Fruit fly (Drosophila melanogaster) whole organism: ENCODE data around the gene Pdcd4.

Source experiments
- Dll ChIP-seq: fragments of >200 bp; optimal IDR thresholded peaks from 2 replicates; lab custom pipeline; 2017
- pan ChIP-seq: fragments of >200 bp; optimal IDR thresholded peaks from 2 replicates; lab custom pipeline; 2017
- psq ChIP-seq: fragments of >200 bp; optimal IDR thresholded peaks from 2 replicates; lab custom pipeline; 2017
- usp ChIP-seq: fragments of >200 bp; optimal IDR thresholded peaks from 2 replicates; lab custom pipeline; 2017; ENCODE audit warnings: missing biosample characterization, missing genetic modification characterization, mixed read lengths

dm6 chrX:13744599-13745052 is 10.6 kb downstream of the Pdcd4 start, which contains the start of gene Grip91:
- no peak for TF ChIP-seq usp (GFP tag; lab: Kevin White, UChicago)
- TF ChIP-seq Dll, result no peak
- TF ChIP-seq psq (lab: Kevin White, UChicago), result no peak
- no peak for TF ChIP-seq pan (lab: Kevin White, UChicago)
